Fruit fly (Drosophila melanogaster): ENCODE data around the gene Charon.
A peak's percentile ranks its signal among the peaks of the same experiment; 100 is the strongest.

Gene Charon

DNA sequence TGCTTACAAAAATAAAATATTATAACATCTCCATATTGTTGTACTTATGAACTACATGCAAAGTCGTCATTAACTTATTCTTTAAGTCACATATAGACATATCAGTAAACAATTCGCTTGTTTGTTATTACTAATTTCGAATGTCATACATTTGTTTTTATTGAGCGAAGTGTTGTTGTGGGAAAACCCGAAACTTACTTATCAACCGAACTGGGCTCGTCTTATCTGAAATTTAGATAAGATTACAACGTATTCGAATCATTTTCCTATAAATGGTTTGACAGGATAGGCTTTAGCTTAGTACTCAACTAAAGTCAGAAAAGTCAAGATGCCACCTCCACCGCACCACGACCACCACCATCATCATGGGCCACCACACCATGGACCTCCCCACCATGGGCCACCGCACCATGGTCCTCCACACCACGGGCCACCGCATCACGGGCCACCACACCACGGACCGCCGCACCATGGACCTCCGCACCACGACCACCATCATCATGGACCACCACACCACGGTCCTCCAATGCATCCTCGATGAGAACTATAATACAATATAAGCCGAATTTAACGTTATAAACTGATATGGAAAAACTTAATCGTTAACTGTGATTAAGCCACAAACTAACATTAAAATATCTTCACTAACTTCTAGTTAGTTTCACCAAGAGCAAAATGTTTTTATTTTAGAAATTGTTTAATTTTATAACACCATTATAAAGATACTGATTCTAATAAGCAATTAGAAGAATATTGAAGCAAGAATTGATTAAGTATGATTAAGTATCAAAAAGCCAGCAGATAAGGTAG, 27.5 kb upstream of the Charon start, which contains the start of the genes CG43349 and CG5011:
CG43349 (plus strand) TSS at position 294 of the 810 bp plus-strand sequence.
CG5011 (plus strand) TSS at position 760 of the 810 bp plus-strand sequence.
- TF ChIP-seq EcR (GFP tag; optimal IDR thresholded peaks at IDR 0.05) = no peak
- TF ChIP-seq usp (GFP tag; optimal IDR thresholded peaks at IDR 0.05) = no peak
- no peak for TF ChIP-seq psq (optimal IDR thresholded peaks at IDR 0.05)
- TF ChIP-seq pan (optimal IDR thresholded peaks at IDR 0.05) = no peak
- TF ChIP-seq Dll (optimal IDR thresholded peaks at IDR 0.05) = no peak
- TF ChIP-seq CG8478 (optimal IDR thresholded peaks at IDR 0.05) = no peak

- TF ChIP-seq usp (GFP tag; optimal IDR thresholded peaks at IDR 0.05) (no peak), Dll (optimal IDR thresholded peaks at IDR 0.05) (no peak), psq (optimal IDR thresholded peaks at IDR 0.05) (no peak), EcR (GFP tag; optimal IDR thresholded peaks at IDR 0.05) (no peak), pan (optimal IDR thresholded peaks at IDR 0.05) (no peak), CG8478 (optimal IDR thresholded peaks at IDR 0.05) (no peak)
These were observed 26.6 kb upstream of the Charon start, which contains the start of the genes CG5139 and CG43348 for dm6 chr2L:1199166-1199565. Gene CG5139 (minus strand): TSS chr2L:1199266. Gene CG43348 (plus strand): TSS chr2L:1199412.

DNA sequence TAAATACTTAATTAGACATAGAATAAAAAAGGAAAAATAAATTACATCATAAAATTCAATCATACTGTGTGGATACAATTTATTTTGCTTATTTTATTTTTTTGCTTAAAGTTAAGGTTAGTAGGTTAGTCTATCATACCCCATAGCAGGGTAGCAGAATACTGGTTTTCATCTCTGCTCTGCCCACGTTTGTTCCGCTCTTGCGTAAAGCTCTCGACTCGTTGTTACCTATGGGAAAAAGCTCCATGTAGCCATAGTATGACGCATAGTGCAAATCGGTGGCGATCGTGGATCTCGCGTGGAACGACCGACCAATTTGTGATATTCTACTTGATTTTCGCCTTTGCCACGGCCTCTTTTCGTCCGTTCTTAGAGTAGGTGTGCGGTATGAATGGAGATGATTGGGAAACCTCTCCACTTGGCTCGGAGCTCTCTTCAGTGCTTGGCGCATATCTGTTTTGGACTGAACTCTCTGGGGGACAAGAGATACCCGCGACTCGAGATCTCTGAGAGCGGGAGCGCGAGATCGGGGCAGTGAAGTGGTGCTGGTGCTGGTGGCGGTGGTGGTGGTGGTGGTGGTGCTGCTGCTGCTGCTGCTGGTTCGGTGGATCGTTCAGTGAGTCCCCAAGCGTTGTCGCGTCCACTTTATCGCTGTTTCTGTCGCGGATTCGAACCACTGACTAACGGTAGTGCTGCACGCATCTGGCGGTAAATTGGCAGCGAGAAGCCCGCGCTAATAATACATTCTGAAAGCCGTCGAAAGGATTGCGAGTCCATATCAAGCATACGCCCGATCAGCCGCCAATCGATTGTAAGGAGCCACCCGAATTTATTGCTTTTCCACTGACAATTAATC, 13.3 kb upstream of the Charon start, which contains the start of gene CG5001:
CG5001 (plus strand) TSS at position 116 of the 856 bp plus-strand sequence.
- no peak for TF ChIP-seq EcR (GFP tag; optimal IDR thresholded peaks at IDR 0.05)
- TF ChIP-seq pan (optimal IDR thresholded peaks at IDR 0.05) = peak; percentile 86
- peak; percentile 95 for TF ChIP-seq Dll (optimal IDR thresholded peaks at IDR 0.05)

DNA sequence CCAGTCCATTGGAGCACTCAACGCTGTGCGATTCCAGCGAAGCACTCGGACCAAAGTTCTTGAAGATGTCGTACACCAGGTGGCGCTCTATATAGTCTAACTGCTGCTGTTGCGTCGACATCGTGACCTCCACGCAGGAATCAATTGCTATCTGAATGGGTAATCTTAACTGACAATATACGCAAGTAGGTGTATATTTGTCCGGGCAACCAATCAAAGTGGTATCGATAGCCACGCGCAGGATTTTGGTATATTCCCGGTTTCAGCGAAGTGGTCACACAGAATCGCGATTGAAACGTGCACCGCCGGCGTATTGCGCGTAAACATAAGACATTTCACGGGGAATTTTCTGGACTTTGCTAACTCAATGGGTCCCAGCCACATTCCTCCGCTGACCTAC, 11.2 kb upstream of the Charon start, which contains the start of the genes CG5126 and Tgt:
CG5126 (minus strand) TSS at position 222 of the 400 bp plus-strand sequence.
Tgt (plus strand) TSS at position 267 of the 400 bp plus-strand sequence.
- TF ChIP-seq Dll (optimal IDR thresholded peaks at IDR 0.05) (no peak), usp (GFP tag; optimal IDR thresholded peaks at IDR 0.05) (no peak), psq (optimal IDR thresholded peaks at IDR 0.05) (no peak), EcR (GFP tag; optimal IDR thresholded peaks at IDR 0.05) (no peak), CG8478 (optimal IDR thresholded peaks at IDR 0.05) (no peak), pan (optimal IDR thresholded peaks at IDR 0.05) (no peak)

- no peak for TF ChIP-seq Dll (optimal IDR thresholded peaks at IDR 0.05)
- no peak for TF ChIP-seq pan (optimal IDR thresholded peaks at IDR 0.05)
- no peak for TF ChIP-seq usp (GFP tag; optimal IDR thresholded peaks at IDR 0.05)
- no peak for TF ChIP-seq EcR (GFP tag; optimal IDR thresholded peaks at IDR 0.05)
- TF ChIP-seq CG8478 (optimal IDR thresholded peaks at IDR 0.05) = no peak
- TF ChIP-seq psq (optimal IDR thresholded peaks at IDR 0.05) = no peak
These were observed 4.9 kb upstream of the Charon start, which contains the start of gene CG4896 for dm6 chr2L:1177522-1177921. Gene CG4896 (plus strand): TSS chr2L:1177690.

DNA sequence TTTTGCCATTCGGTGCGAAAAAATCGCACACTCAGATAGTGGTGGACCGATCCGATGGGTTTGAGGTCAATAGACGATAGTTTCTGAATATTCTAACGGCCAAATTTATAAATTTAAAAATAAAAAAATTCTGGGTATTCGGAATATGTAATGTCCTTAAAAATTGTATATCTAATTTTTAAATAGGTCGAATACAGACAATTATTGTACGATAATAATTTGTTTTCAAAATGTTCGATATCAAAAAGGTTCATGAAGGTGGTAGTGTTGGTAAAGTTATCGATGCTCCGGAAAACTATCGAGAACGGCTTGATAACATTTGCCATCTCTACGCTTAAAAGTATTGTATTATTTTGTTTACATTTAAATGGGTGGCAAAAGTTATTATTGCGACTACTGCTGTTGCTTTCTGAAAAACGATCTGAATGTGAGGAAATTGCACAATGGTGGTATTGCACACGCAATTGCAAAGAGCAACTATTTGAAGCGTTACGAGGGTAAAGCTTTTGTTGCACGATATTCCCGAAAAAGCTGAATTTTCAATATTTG, 2.7 kb downstream of the Charon start, which contains the start of the genes CG31922 and Plap:
CG31922 (plus strand) TSS at position 315 of the 549 bp plus-strand sequence.
Plap (minus strand) TSS at position 499 of the 549 bp plus-strand sequence.
- TF ChIP-seq EcR (GFP tag; optimal IDR thresholded peaks at IDR 0.05) = no peak

- TF ChIP-seq pan (optimal IDR thresholded peaks at IDR 0.05) (no peak), CG8478 (optimal IDR thresholded peaks at IDR 0.05) (no peak), Dll (optimal IDR thresholded peaks at IDR 0.05) (no peak), EcR (GFP tag; optimal IDR thresholded peaks at IDR 0.05) (no peak), psq (optimal IDR thresholded peaks at IDR 0.05) (no peak), usp (GFP tag; optimal IDR thresholded peaks at IDR 0.05) (no peak)
These were observed 6.3 kb downstream of the Charon start, which contains the start of gene CG14341 for dm6 chr2L:1166326-1166725. Gene CG14341 (plus strand): TSS chr2L:1166506.

- no peak for TF ChIP-seq Dll (optimal IDR thresholded peaks at IDR 0.05)
- TF ChIP-seq pan (optimal IDR thresholded peaks at IDR 0.05) = no peak
- no peak for TF ChIP-seq usp (GFP tag; optimal IDR thresholded peaks at IDR 0.05)
- TF ChIP-seq EcR (GFP tag; optimal IDR thresholded peaks at IDR 0.05) = no peak
- no peak for TF ChIP-seq CG8478 (optimal IDR thresholded peaks at IDR 0.05)
- TF ChIP-seq psq (optimal IDR thresholded peaks at IDR 0.05) = no peak
These were observed 8.3 kb downstream of the Charon start, which contains the start of gene IntS14 for dm6 chr2L:1164294-1164693. Gene IntS14 (plus strand): TSS chr2L:1164443.

- TF ChIP-seq CG8478 (optimal IDR thresholded peaks at IDR 0.05) (no peak), EcR (GFP tag; optimal IDR thresholded peaks at IDR 0.05) (no peak), usp (GFP tag; optimal IDR thresholded peaks at IDR 0.05) (no peak), pan (optimal IDR thresholded peaks at IDR 0.05) (no peak), Dll (optimal IDR thresholded peaks at IDR 0.05) (no peak), psq (optimal IDR thresholded peaks at IDR 0.05) (no peak)
These were observed 9.0 kb downstream of the Charon start, which contains the start of gene CG5080 for dm6 chr2L:1163538-1164143. Gene CG5080 (minus strand): TSS chr2L:1163886.

- TF ChIP-seq usp (GFP tag; optimal IDR thresholded peaks at IDR 0.05) (no peak), EcR (GFP tag; optimal IDR thresholded peaks at IDR 0.05) (no peak), pan (optimal IDR thresholded peaks at IDR 0.05) (no peak), CG8478 (optimal IDR thresholded peaks at IDR 0.05) (no peak), Dll (optimal IDR thresholded peaks at IDR 0.05) (no peak), psq (optimal IDR thresholded peaks at IDR 0.05) (no peak)
These were observed 13.9 kb downstream of the Charon start, which contains the start of gene Tango14 for dm6 chr2L:1158519-1159319. Gene Tango14 (plus strand): TSS chr2L:1158661.
